Worm (Caenorhabditis elegans): ENCODE measurements around the gene nspb-5.
"Not testable (repeated sequence)": the region's sequence is repeated elsewhere in the genome, so short reads cannot be mapped to it uniquely, and the experiment has no call there.

DNA sequence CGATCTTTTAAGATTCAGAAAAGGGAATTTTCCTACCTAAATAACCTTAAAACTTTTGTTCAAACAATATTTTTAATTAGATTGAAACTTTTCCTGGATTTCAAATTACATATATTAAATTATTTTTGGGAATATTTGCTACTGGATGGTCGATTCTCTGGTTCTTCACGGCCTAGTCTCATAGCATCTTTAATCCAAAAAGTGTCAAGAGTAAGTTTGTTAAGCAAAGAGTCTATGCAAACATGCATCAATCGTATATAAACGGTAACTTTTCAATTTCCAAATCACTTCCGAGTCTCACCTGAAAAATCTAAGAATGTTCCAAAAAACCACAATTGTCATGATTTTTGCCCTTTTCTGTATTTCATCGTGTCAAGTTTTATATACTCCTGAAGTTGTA, 922 bp upstream of the nspb-5 start, which contains the start of gene nspb-4:
- not testable (repeated sequence) for TF ChIP-seq unc-42 (tag; optimal IDR thresholded peaks at IDR 0.05); gmeb-2 (tag; optimal IDR thresholded peaks at IDR 0.05); ceh-48 (tag; optimal IDR thresholded peaks at IDR 0.05); pqm-1 (tag; optimal IDR thresholded peaks at IDR 0.05); unc-55 (GFP tag; optimal IDR thresholded peaks at IDR 0.05); nfya-1 (tag; optimal IDR thresholded peaks at IDR 0.05); nhr-11 (tag; optimal IDR thresholded peaks at IDR 0.05)

Measured in whole organism, late embryonic.